Worm (Caenorhabditis elegans) whole organism, L1 larva: ENCODE results near the gene Y41C4A.18.

Experiments
- C34B4.2 ChIP-seq: sonication (generic microtip); optimal IDR thresholded peaks from 2 replicates; lab custom pipeline; 2017; ENCODE audit warnings: mild to moderate bottlenecking, missing genetic modification characterization, missing compliant biosample characterization
- blmp-1 ChIP-seq: fragments of 150-350 bp; optimal IDR thresholded peaks from 2 replicates; lab custom pipeline; 2014; ENCODE audit warnings: missing biosample characterization, missing genetic modification characterization
- ceh-8 ChIP-seq: fragments of 200-800 bp; sonication (Bioruptor generic); optimal IDR thresholded peaks from 2 replicates; lab custom pipeline; 2018; ENCODE audit warnings: mild to moderate bottlenecking, missing genetic modification characterization, moderate library complexity, missing compliant biosample characterization
- ces-1 ChIP-seq: fragments of 150-350 bp; optimal IDR thresholded peaks from 2 replicates; lab custom pipeline; 2014; ENCODE audit warnings: missing biosample characterization, missing genetic modification reagents, missing genetic modification characterization
- efl-1 ChIP-seq, 4 experiments: fragments of 150-350 bp; optimal IDR thresholded peaks in 3 of 4; peaks in 1 of 4; 1 replicate in 1 of 4; 2 replicates in 3 of 4; lab custom pipeline; 2014; ENCODE audit warnings: missing biosample characterization in 2 of 4, missing genetic modification characterization in 2 of 4, missing genetic modification reagents in 2 of 4
- hlh-4 ChIP-seq: sonication (generic microtip); optimal IDR thresholded peaks from 2 replicates; lab custom pipeline; 2016; ENCODE audit warnings: mild to moderate bottlenecking, missing genetic modification characterization, missing compliant biosample characterization
- lin-13 ChIP-seq: fragments of 150-350 bp; optimal IDR thresholded peaks from 2 replicates; lab custom pipeline; 2014; ENCODE audit warnings: missing biosample characterization, missing genetic modification reagents, missing genetic modification characterization
- sox-4 ChIP-seq: sonication (generic microtip); optimal IDR thresholded peaks from 2 replicates; lab custom pipeline; 2016; ENCODE audit warnings: missing genetic modification characterization, missing compliant biosample characterization

Gene Y41C4A.18

ce11 chrIII:11777321-11777720 lies 46.9 kb downstream of the Y41C4A.18 start, which contains the start of gene mdt-21:
Gene mdt-21, plus strand, starts transcription at chrIII:11777621.
- TF ChIP-seq lin-13 = no peak
- TF ChIP-seq ceh-8 (GFP tag; lab: Kevin White, UChicago) = no peak
- TF ChIP-seq C34B4.2 (tag; lab: Kevin White, UChicago) = no peak
- no peak for TF ChIP-seq hlh-4 (tag; lab: Kevin White, UChicago)
- TF ChIP-seq blmp-1 (tag; lab: Kevin White, UChicago) = no peak
- TF ChIP-seq ces-1 (GFP tag; lab: Kevin White, UChicago) = no peak

- TF ChIP-seq sox-4 (tag; lab: Kevin White, UChicago) = no peak
- TF ChIP-seq efl-1 (optimal IDR thresholded peaks at IDR 0.05; lab: Kevin White, UChicago) = no peak
- TF ChIP-seq efl-1 (GFP tag; optimal IDR thresholded peaks at IDR 0.05 in 1 of 2; lab: Kevin White, UChicago) = peak in 1 of 2 experiments; percentile 73
- TF ChIP-seq hlh-4 (tag; lab: Kevin White, UChicago) = no peak
These were observed 49.8 kb downstream of the Y41C4A.18 start, which contains the start of gene C24H11.5 for ce11 chrIII:11780183-11780664. Gene C24H11.5, plus strand, starts transcription at chrIII:11780233.
